Fruit fly (Drosophila melanogaster) whole organism, embryonic: ENCODE data around the gene CG7536.

Experiments
- Ada2b ChIP-seq: fragments of 200-800 bp; sonication (Bioruptor generic); IDR thresholded peaks from 2 replicates; pipeline ENCODE4 v1.3.6; 2022; ENCODE audit warnings: missing biosample characterization, missing genetic modification characterization
- Bgb ChIP-seq: fragments of 200-800 bp; sonication (Bioruptor generic); IDR thresholded peaks from 2 replicates; pipeline ENCODE4 v1.3.6; 2022; ENCODE audit warnings: missing biosample characterization, missing genetic modification characterization; ENCODE audit not compliant: partially characterized antibody
- CG10147 ChIP-seq: fragments of 200-800 bp; sonication (Bioruptor generic); optimal IDR thresholded peaks from 2 replicates; lab custom pipeline; 2019; ENCODE audit warnings: missing biosample characterization, mild to moderate bottlenecking, missing genetic modification characterization, moderate library complexity
- CG12155 ChIP-seq: fragments of 200-800 bp; sonication (Bioruptor generic); optimal IDR thresholded peaks from 3 replicates; lab custom pipeline; 2016; ENCODE audit warnings: missing biosample characterization, missing genetic modification characterization
- CG15011 ChIP-seq: fragments of 200-800 bp; sonication (Bioruptor generic); optimal IDR thresholded peaks from 3 replicates; lab custom pipeline; 2018; ENCODE audit warnings: missing biosample characterization, mild to moderate bottlenecking, missing genetic modification characterization
- CG15073 ChIP-seq: fragments of 200-800 bp; sonication (Bioruptor generic); optimal IDR thresholded peaks from 2 replicates; lab custom pipeline; 2016; ENCODE audit warnings: missing biosample characterization, missing genetic modification characterization
- CG16815 ChIP-seq: fragments of 200-800 bp; sonication (Bioruptor generic); optimal IDR thresholded peaks from 3 replicates; lab custom pipeline; 2017; ENCODE audit warnings: missing biosample characterization, mild to moderate bottlenecking, missing genetic modification characterization
- CG2678 ChIP-seq: fragments of 200-800 bp; sonication (Bioruptor generic); optimal IDR thresholded peaks from 3 replicates; lab custom pipeline; 2019; ENCODE audit warnings: missing biosample characterization, mild to moderate bottlenecking, missing genetic modification characterization, moderate library complexity
- CG31441 ChIP-seq: fragments of 200-800 bp; sonication (Bioruptor generic); IDR thresholded peaks from 2 replicates; pipeline ENCODE4 v1.3.6; 2022; ENCODE audit warnings: missing biosample characterization, missing genetic modification characterization
- CG3163 ChIP-seq: fragments of 200-800 bp; sonication (Bioruptor generic); optimal IDR thresholded peaks from 3 replicates; lab custom pipeline; 2016; ENCODE audit warnings: missing biosample characterization, missing genetic modification characterization
- CG3407 ChIP-seq: fragments of 200-800 bp; sonication (Bioruptor generic); optimal IDR thresholded peaks from 2 replicates; lab custom pipeline; 2018; ENCODE audit warnings: missing biosample characterization, mild to moderate bottlenecking, missing genetic modification characterization
- CG3726 ChIP-seq: fragments of 200-800 bp; sonication (Bioruptor generic); IDR thresholded peaks from 3 replicates; pipeline ENCODE4, ENCODE4 v1.3.6; 2022; ENCODE audit warnings: missing biosample characterization, missing genetic modification characterization
- CG43689 ChIP-seq: fragments of 200-800 bp; sonication (Bioruptor generic); IDR thresholded peaks from 2 replicates; pipeline ENCODE4 v1.3.6; 2022; ENCODE audit warnings: missing biosample characterization, missing genetic modification characterization
- CG4404 ChIP-seq: fragments of 200-800 bp; sonication (Bioruptor generic); IDR thresholded peaks from 2 replicates; pipeline ENCODE4 v1.3.6; 2022; ENCODE audit warnings: missing biosample characterization, missing genetic modification characterization
- CG4617 ChIP-seq: fragments of 200-800 bp; sonication (Bioruptor generic); optimal IDR thresholded peaks from 3 replicates; lab custom pipeline; 2016; ENCODE audit warnings: missing biosample characterization, missing genetic modification characterization, borderline replicate concordance
- CG7372 ChIP-seq: fragments of 200-800 bp; sonication (Bioruptor generic); IDR thresholded peaks from 2 replicates; pipeline ENCODE4 v1.3.6; 2022; ENCODE audit warnings: missing biosample characterization, missing genetic modification characterization
- CG8359 ChIP-seq: fragments of 200-800 bp; sonication (Bioruptor generic); optimal IDR thresholded peaks from 2 replicates; lab custom pipeline; 2017; ENCODE audit warnings: missing biosample characterization, mild to moderate bottlenecking, missing genetic modification characterization, borderline replicate concordance
- CG8765 ChIP-seq: fragments of 200-800 bp; sonication (Bioruptor generic); IDR thresholded peaks from 2 replicates; pipeline ENCODE4 v1.3.6; 2022; ENCODE audit warnings: missing biosample characterization, missing genetic modification characterization
- CHES-1-like ChIP-seq: fragments of 200-800 bp; sonication (Bioruptor generic); optimal IDR thresholded peaks from 2 replicates; lab custom pipeline; 2016; ENCODE audit warnings: missing biosample characterization, missing genetic modification characterization
- Camta ChIP-seq: fragments of 200-800 bp; sonication (Bioruptor generic); optimal IDR thresholded peaks from 2 replicates; lab custom pipeline; 2016; ENCODE audit warnings: missing biosample characterization, missing genetic modification characterization
- Dad ChIP-seq: fragments of 200-800 bp; sonication (Bioruptor generic); optimal IDR thresholded peaks from 3 replicates; lab custom pipeline; 2016; ENCODE audit warnings: missing biosample characterization, missing genetic modification characterization
- Dek ChIP-seq: fragments of 200-800 bp; sonication (Bioruptor generic); optimal IDR thresholded peaks from 3 replicates; lab custom pipeline; 2019; ENCODE audit warnings: missing biosample characterization, mild to moderate bottlenecking, missing genetic modification characterization, moderate library complexity
- Drgx ChIP-seq: fragments of 200-800 bp; sonication (Bioruptor generic); IDR thresholded peaks from 2 replicates; pipeline ENCODE4 v1.3.6; 2022; ENCODE audit warnings: missing biosample characterization, missing genetic modification characterization
- Eip74EF ChIP-seq, 2 experiments: fragments of 200-800 bp in 1 of 2; fragments of >200 bp in 1 of 2; sonication (Bioruptor generic) in 1 of 2; optimal IDR thresholded peaks; 2 replicates each; lab custom pipeline; 2017 to 2019; ENCODE audit warnings: missing biosample characterization in 2 of 2, missing genetic modification characterization in 2 of 2, mild to moderate bottlenecking in 1 of 2, moderate library complexity in 1 of 2
- Ets65A ChIP-seq: fragments of 200-800 bp; sonication (Bioruptor generic); peaks from one replicate; lab custom pipeline; 2016; ENCODE audit warnings: missing biosample characterization, missing genetic modification characterization
- Ets97D ChIP-seq: fragments of 200-800 bp; sonication (Bioruptor generic); optimal IDR thresholded peaks from 3 replicates; lab custom pipeline; 2016; ENCODE audit warnings: missing biosample characterization, missing genetic modification characterization
- Fer3 ChIP-seq: fragments of 200-800 bp; sonication (Bioruptor generic); optimal IDR thresholded peaks from 2 replicates; lab custom pipeline; 2018; ENCODE audit warnings: missing biosample characterization, mild to moderate bottlenecking, missing genetic modification characterization, moderate library complexity
- HLHmδ ChIP-seq: fragments of 200-800 bp; sonication (Bioruptor generic); optimal IDR thresholded peaks from 2 replicates; lab custom pipeline; 2018; ENCODE audit warnings: missing biosample characterization, mild to moderate bottlenecking, missing genetic modification characterization, moderate library complexity
- Hr51 ChIP-seq, 2 experiments: fragments of 200-800 bp; sonication (Bioruptor generic); optimal IDR thresholded peaks; 2 replicates in 1 of 2; 3 replicates in 1 of 2; lab custom pipeline; 2016 to 2018; ENCODE audit warnings: missing biosample characterization in 2 of 2, missing genetic modification characterization in 2 of 2, mild to moderate bottlenecking in 1 of 2, moderate library complexity in 1 of 2
- Lhr ChIP-seq: fragments of 200-800 bp; sonication (Bioruptor generic); optimal IDR thresholded peaks from 3 replicates; lab custom pipeline; 2017; ENCODE audit warnings: mild to moderate bottlenecking, missing biosample characterization, missing genetic modification reagents, missing genetic modification characterization
- Med ChIP-seq: fragments of 200-800 bp; sonication (Bioruptor generic); peaks from one replicate; lab custom pipeline; 2016; ENCODE audit warnings: missing biosample characterization, missing genetic modification characterization, mild to moderate bottlenecking, inconsistent platforms, moderate library complexity
- Six4 ChIP-seq: fragments of 200-800 bp; sonication (Bioruptor generic); optimal IDR thresholded peaks from 2 replicates; lab custom pipeline; 2016; ENCODE audit warnings: missing biosample characterization, missing genetic modification characterization
- Xrp1 ChIP-seq: fragments of 200-800 bp; sonication (Bioruptor generic); IDR thresholded peaks from 2 replicates; pipeline ENCODE4 v1.3.6; 2022; ENCODE audit warnings: missing biosample characterization, missing genetic modification characterization
- ara ChIP-seq: fragments of 200-800 bp; sonication (Bioruptor generic); IDR thresholded peaks from 2 replicates; pipeline ENCODE4 v1.3.6; 2022; ENCODE audit warnings: missing biosample characterization, missing genetic modification characterization
- chm ChIP-seq: fragments of 200-800 bp; sonication (Bioruptor generic); IDR thresholded peaks from 2 replicates; pipeline ENCODE4 v1.3.6; 2022; ENCODE audit warnings: missing biosample characterization, missing genetic modification characterization
- crc ChIP-seq: fragments of 200-800 bp; sonication (Bioruptor generic); optimal IDR thresholded peaks from 2 replicates; lab custom pipeline; 2016; ENCODE audit warnings: missing biosample characterization, missing genetic modification characterization
- dmrt99B ChIP-seq: fragments of 200-800 bp; sonication (Bioruptor generic); optimal IDR thresholded peaks from 2 replicates; lab custom pipeline; 2018; ENCODE audit warnings: missing biosample characterization, mild to moderate bottlenecking, missing genetic modification characterization, moderate library complexity
- fru ChIP-seq: fragments of >200 bp; optimal IDR thresholded peaks from 2 replicates; lab custom pipeline; 2017
- fu2 ChIP-seq: fragments of 200-800 bp; sonication (Bioruptor generic); optimal IDR thresholded peaks from 2 replicates; lab custom pipeline; 2016; ENCODE audit warnings: missing biosample characterization, missing genetic modification characterization
- hth ChIP-seq: fragments of >200 bp; optimal IDR thresholded peaks from 2 replicates; lab custom pipeline; 2017; ENCODE audit warnings: inconsistent platforms
- mam ChIP-seq: fragments of 200-800 bp; sonication (Bioruptor generic); optimal IDR thresholded peaks from 3 replicates; lab custom pipeline; 2016; ENCODE audit warnings: missing biosample characterization, missing genetic modification characterization
- otp ChIP-seq: fragments of 200-800 bp; sonication (Bioruptor generic); IDR thresholded peaks from 3 replicates; pipeline ENCODE4, ENCODE4 v1.3.6; 2022; ENCODE audit warnings: missing biosample characterization, missing genetic modification characterization
- p53 ChIP-seq: fragments of 200-800 bp; sonication (Bioruptor generic); optimal IDR thresholded peaks from 2 replicates; lab custom pipeline; 2016; ENCODE audit warnings: missing biosample characterization, missing genetic modification characterization
- repo ChIP-seq: fragments of 200-800 bp; sonication (Bioruptor generic); optimal IDR thresholded peaks from 2 replicates; lab custom pipeline; 2016; ENCODE audit warnings: missing biosample characterization, missing genetic modification characterization
- ro ChIP-seq: fragments of 200-800 bp; sonication (Bioruptor generic); IDR thresholded peaks from 2 replicates; pipeline ENCODE4 v1.3.6; 2022; ENCODE audit warnings: missing biosample characterization, missing genetic modification characterization
- row ChIP-seq: fragments of 200-800 bp; sonication (Bioruptor generic); IDR thresholded peaks from 3 replicates; pipeline ENCODE4 v1.3.6; 2022; ENCODE audit warnings: missing biosample characterization, missing genetic modification characterization
- salm ChIP-seq: fragments of 200-800 bp; sonication (Bioruptor generic); optimal IDR thresholded peaks from 2 replicates; lab custom pipeline; 2018; ENCODE audit warnings: missing biosample characterization, mild to moderate bottlenecking, missing genetic modification characterization
- seq ChIP-seq: fragments of 200-800 bp; sonication (Bioruptor generic); IDR thresholded peaks from 2 replicates; pipeline ENCODE4 v1.3.6; 2022; ENCODE audit warnings: missing biosample characterization, missing genetic modification characterization
- slbo ChIP-seq: fragments of 200-800 bp; sonication (Bioruptor generic); IDR thresholded peaks from 2 replicates; pipeline ENCODE4 v1.3.6; 2022; ENCODE audit warnings: missing biosample characterization, missing genetic modification characterization
- tna ChIP-seq: fragments of 200-800 bp; sonication (Bioruptor generic); IDR thresholded peaks from 2 replicates; pipeline ENCODE4 v1.3.6; 2022; ENCODE audit warnings: missing biosample characterization, missing genetic modification characterization; ENCODE audit not compliant: partially characterized antibody
- ttk ChIP-seq: fragments of 200-800 bp; sonication (Bioruptor generic); IDR thresholded peaks from 2 replicates; pipeline ENCODE4 v2.1.2; 2022; ENCODE audit warnings: missing biosample characterization, missing genetic modification characterization
- vfl ChIP-seq: fragments of 200-800 bp; sonication (Bioruptor generic); optimal IDR thresholded peaks from 2 replicates; lab custom pipeline; 2016; ENCODE audit warnings: missing biosample characterization, missing genetic modification characterization

Gene CG7536

DNA sequence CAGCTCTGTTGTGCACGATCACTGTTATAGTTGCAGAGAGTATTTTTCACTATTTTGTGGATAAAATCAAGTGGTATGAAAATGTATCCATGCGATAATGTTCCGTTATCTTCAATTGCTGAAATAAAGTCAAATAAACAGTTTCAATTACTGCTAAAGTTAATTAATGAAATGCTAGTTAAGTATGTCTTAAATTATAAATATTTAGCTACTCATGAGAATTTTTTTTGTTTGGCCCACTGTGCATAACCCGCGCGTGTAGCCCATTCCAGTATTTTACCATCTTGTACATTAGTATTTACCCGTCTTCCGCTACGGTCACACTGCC is 2.9 kb downstream of the CG7536 start, which contains the start of gene Ada3 (continued):
- TF ChIP-seq CG12155 (GFP tag; lab: Kevin White, UChicago) (peak; percentile 82), otp (GFP tag; lab: Robert Waterston, UW) (no peak; the same call in 2 of the 3 replicates), CG10147 (peak; percentile 31), Fer3 (tag; lab: Kevin White, UChicago) (peak; percentile 61), CG3163 (peak; percentile 19), HLHmδ (no peak), Dad (GFP tag; lab: Kevin White, UChicago) (peak; percentile 53), CG31441 (GFP tag; lab: Robert Waterston, UW) (peak; percentile 67), fru (lab: Kevin White, UChicago) (no peak), ro (GFP tag; lab: Robert Waterston, UW) (no peak), Drgx (GFP tag; lab: Robert Waterston, UW) (peak; percentile 59; the same call in 1 of the 2 replicates), dmrt99B (peak; percentile 67), Ada2b (GFP tag; lab: Robert Waterston, UW) (peak; percentile 41; the same call in 1 of the 2 replicates), CG16815 (GFP tag; lab: Kevin White, UChicago) (peak; percentile 66), Ets97D (GFP tag; lab: Kevin White, UChicago) (peak; percentile 67), repo (GFP tag; lab: Kevin White, UChicago) (peak; percentile 27), row (GFP tag; lab: Robert Waterston, UW) (peak; percentile 88), CHES-1-like (GFP tag; lab: Kevin White, UChicago) (peak; percentile 75), Hr51 (GFP tag; optimal IDR thresholded peaks at IDR 0.05; lab: Kevin White, UChicago) (peak; percentile 72 to 77), ttk (GFP tag; lab: Robert Waterston, UW) (peak; percentile 51), Eip74EF (GFP tag; optimal IDR thresholded peaks at IDR 0.05; lab: Kevin White, UChicago) (no peak), chm (GFP tag; lab: Robert Waterston, UW) (no peak), crc (GFP tag; lab: Kevin White, UChicago) (peak; percentile 61), CG15011 (GFP tag; lab: Kevin White, UChicago) (peak; percentile 42), seq (GFP tag; lab: Robert Waterston, UW) (no peak), Ets65A (peak; percentile 98), CG3726 (no peak), CG4617 (peak; percentile 79), CG2678 (tag; lab: Kevin White, UChicago) (peak; percentile 74), Six4 (peak; percentile 57), CG3407 (peak; percentile 52), mam (GFP tag; lab: Kevin White, UChicago) (peak; percentile 83), slbo (GFP tag; lab: Robert Waterston, UW) (peak; percentile 76), CG8765 (no peak), fu2 (GFP tag; lab: Kevin White, UChicago) (peak; percentile 47), vfl (GFP tag; lab: Kevin White, UChicago) (peak; percentile 65), p53 (GFP tag; lab: Kevin White, UChicago) (no peak), CG15073 (GFP tag; lab: Kevin White, UChicago) (no peak), ara (no peak), CG7372 (GFP tag; lab: Robert Waterston, UW) (peak; percentile 56; the same call in 1 of the 2 replicates), Bgb (GFP tag; lab: Robert Waterston, UW) (no peak), CG4404 (GFP tag; lab: Robert Waterston, UW) (peak; percentile 62), salm (tag; lab: Kevin White, UChicago) (peak; percentile 7), hth (lab: Kevin White, UChicago) (no peak), Camta (peak; percentile 64), CG8359 (peak; percentile 18), tna (GFP tag; lab: Robert Waterston, UW) (no peak), CG43689 (GFP tag; lab: Robert Waterston, UW) (no peak), Med (GFP tag; lab: Kevin White, UChicago) (peak; percentile 95), Dek (tag; lab: Kevin White, UChicago) (peak; percentile 39), Xrp1 (peak; percentile 68), Lhr (peak; percentile 65)
